Worm (Caenorhabditis elegans) whole organism, dauer: ENCODE data around the gene F38E9.1.
"Not testable (repeated sequence)": the region's sequence is repeated elsewhere in the genome, so short reads cannot be mapped to it uniquely, and the experiment has no call there.

ENCODE experiments used
- unc-62 ChIP-seq: sonication (generic microtip); optimal IDR thresholded peaks from 2 replicates; lab custom pipeline; 2017; ENCODE audit warnings: missing biosample characterization, missing genetic modification reagents, missing genetic modification characterization

F38E9.1 gene

DNA sequence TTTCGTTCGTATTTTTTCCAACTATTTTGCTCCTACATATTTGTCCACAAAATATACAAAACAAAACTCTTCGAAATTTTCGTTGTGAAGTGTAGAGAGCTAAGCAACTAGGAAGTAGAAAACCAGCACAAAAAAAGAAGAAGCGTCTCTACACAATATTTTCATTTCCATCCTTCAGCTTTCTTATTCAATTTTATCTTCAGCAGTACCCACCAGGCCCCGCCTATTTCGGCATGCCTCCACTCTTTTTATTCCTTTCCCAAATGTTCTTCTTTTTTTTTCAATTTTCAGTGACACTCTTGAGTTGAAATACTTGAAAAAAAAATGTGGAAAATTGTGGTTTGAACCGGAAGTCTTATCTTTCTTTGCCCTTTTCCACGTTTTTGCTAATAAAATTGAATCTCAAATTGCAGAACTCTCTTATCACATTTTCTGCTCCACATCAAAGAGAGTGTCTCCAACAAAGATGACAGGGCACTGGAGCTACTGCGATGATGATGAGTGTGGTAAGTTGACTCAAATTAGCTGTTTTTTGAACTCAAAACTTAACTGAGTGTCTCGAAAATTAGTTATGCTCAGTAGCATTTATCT lies 16.3 kb downstream of the F38E9.1 start, which contains the start of gene cah-3:
Gene cah-3 (plus strand): TSS at position 414 of the 591 bp plus-strand sequence.
- no peak for TF ChIP-seq unc-62 (GFP tag; lab: Kevin White, UChicago)

DNA sequence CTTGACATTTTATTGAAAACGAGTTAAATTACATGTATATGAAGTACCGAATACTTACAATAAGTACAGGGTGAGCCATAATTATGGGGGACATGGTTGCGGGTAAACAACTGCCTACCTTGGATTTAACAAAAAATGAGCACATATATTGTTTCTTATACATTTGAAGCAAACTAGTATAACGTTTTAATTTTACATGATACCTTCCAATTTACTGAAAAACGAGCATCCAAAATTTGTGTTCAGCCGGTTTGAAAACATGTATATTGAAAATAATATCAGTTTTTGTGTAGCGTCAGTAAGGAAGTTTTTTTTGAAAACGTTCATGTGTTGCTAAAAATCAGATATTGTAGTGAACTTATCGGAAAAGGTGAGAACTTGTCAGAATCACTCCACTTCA lies 19.9 kb downstream of the F38E9.1 start:
- no peak for TF ChIP-seq unc-62 (GFP tag; lab: Kevin White, UChicago)

DNA sequence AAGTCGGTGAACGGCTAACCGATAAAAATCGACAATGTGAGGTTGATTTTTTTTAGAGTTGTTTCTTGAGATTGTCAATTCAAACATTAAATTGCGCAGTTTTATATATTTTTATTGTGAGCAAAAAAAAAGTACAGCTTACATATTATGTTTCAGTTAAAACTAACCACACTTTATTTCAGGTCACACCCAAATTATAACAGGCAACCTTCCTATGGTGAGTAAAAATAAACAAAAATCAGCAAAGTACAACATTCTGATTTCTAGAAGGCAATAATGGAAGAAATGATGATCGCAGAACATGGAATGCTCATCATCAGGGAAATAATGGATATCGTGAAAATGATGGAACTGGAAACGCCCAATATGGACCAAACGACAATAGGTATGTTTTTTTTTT lies 23.8 kb downstream of the F38E9.1 start, which contains the start of gene K05G3.2:
Gene K05G3.2 (plus strand): TSS at position 301 of the 400 bp plus-strand sequence.
- TF ChIP-seq unc-62 (GFP tag; lab: Kevin White, UChicago) = no peak

DNA sequence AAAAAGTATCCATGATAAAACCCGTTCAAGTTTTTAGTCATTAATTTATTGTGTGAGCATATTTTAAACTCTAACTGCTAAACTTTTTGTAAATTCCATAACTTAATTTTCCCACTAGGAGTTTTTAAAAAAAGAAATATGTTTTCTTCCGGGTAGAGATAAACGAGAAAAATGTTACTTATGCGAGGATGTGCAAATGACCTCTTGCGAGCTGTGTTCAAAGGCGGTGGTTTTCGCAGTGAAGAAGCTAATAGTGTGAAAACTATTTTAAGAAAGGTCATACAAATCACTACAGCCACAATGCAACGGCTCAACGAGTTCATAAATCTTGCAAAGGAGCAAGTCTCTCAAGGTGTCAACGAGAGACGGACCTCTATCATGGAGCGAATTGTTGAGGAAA lies 30.2 kb downstream of the F38E9.1 start, which contains the start of gene K05G3.1:
Gene K05G3.1 (plus strand): TSS at position 301 of the 400 bp plus-strand sequence.
- TF ChIP-seq unc-62 (GFP tag; lab: Kevin White, UChicago) = no peak

DNA sequence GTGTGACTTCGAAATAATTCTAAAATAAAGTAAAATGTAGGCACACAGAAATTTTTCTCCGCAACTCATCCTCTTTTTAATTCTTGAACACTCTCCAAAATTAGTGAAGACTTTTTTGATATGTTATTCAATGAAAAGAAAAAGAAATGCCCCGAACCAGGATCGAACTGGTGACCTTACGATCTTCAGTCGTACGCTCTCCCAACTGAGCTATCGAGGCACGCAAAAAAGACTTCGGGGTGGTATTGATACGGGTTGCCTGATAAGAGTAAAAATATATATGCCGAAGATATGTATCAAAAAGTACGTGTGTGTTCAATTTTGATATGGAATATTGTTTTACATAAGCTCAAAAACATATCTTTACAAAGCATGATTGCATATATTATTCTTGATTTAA lies 32.1 kb downstream of the F38E9.1 start:
- TF ChIP-seq unc-62 (GFP tag; lab: Kevin White, UChicago) = no peak

DNA sequence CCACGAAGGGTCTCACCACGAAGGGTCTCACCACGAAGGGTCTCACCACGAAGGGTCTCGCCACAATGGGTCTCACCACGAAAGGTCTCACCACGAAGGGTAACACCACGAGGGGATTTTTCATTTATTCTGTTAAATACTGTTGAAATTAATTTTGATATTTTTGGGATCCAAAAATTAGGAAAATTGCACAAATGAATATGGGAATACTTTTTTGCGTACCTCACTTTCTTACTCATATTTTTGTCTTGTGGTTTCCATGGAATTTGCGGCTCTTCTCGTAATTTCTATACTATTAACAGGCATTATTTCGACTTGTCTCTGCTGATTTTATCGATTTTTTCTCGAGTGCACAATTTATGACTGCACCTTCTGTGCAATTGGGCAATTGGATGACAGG lies 34.5 kb downstream of the F38E9.1 start, which contains the start of gene T25D1.3:
Gene T25D1.3 (plus strand): TSS at position 301 of the 400 bp plus-strand sequence.
- TF ChIP-seq unc-62 (GFP tag; lab: Kevin White, UChicago) = no peak

DNA sequence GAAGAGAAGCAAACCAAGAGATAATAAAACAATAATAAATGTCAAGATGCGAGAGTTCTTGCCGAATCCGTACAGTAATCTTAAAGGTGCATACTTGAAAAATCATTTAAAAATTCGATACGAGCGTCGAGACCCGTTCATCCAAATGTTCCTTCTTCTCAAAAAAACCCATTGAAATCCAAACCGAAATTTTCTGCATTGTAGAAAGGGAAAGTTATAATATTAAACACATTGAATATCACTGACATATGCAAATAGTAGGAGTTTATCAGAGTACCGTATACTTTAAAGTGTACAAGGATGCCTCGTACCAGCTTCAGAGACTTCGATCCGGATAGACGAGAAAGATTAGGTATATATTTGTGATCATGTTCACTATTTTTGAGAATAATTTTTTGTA lies 44.4 kb downstream of the F38E9.1 start, which contains the start of gene T25D1.2:
Gene T25D1.2 (plus strand): TSS at position 301 of the 400 bp plus-strand sequence.
- TF ChIP-seq unc-62 (GFP tag; lab: Kevin White, UChicago) = not testable (repeated sequence)

DNA sequence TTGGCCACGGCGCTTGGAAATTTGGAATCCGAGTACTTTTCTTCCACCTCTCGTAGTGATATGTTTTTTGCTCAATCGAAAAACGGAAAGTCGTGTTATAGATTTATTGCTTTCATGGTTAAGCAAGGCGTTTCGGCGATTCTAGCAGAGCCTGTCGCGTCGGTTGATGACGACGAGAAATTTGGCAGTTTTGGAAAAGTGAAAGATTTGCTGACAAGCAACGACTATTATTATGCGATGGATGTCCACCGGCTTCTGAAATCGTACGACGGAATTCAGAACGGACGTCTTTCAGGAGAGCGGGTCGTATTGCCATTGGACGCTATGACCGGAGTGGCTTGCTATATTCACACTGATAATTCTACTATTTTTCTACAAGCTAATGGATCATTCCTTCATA lies 47.9 kb downstream of the F38E9.1 start:
- no peak for TF ChIP-seq unc-62 (GFP tag; lab: Kevin White, UChicago)

DNA sequence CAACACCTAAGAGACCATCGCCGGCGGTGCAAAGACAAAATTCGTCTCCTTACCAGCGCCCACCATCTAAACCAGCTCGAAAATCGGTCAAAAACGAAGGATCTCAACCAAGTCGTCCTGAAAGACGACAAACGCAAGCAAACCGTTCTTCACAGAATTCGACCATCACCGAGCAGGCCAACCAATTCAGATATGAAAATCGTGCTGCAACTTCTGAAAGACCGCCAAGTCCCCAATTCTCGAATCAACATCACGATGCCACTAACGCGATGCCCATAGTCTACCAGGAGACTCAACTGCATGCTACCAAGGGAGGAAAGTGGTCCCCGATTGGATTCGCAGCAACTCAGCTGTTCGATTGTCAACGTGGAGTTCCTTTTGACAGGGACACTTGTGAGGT lies 48.7 kb downstream of the F38E9.1 start, which contains the start of gene T25D1.1:
Gene T25D1.1 (plus strand): TSS at position 301 of the 400 bp plus-strand sequence.
- no peak for TF ChIP-seq unc-62 (GFP tag; lab: Kevin White, UChicago)

DNA sequence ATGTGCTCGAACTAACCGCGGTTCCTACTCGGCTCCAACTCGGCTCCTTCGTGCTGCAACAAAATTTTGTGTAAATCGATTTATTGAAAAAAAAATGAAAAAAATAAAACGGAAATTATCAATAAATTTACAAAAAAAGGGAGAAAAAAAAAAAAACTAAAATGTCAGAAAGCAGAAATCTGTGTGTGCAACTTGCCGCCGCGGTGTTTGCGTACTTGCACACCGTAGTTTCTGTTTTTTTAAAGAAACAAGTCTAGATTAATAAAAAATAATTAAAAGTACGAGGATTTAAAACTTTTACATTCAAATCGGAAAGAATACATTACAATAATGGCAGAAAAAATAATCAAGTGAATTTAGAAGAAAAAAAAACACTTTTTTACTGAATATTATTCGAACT lies 50.9 kb downstream of the F38E9.1 start:
- no peak for TF ChIP-seq unc-62 (GFP tag; lab: Kevin White, UChicago)

DNA sequence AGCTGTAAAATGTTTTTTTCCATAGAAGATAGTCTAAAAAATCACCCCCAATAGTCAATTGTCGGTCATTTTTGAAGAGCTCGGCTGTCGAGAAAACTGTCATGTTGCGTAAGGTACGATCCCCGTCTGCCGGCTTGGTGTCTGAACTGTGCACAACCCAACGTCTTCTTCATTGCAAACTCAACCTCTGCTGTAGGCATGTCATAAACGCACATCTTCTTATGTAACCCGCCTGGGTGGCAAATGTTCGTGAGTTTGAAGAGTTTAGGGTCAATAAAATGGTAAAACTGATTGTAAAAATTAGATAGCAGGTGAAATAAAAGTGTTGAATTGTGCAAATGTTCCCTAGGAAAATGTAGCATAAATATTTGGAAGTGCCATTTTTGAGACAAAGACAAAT lies 53.5 kb downstream of the F38E9.1 start:
- no peak for TF ChIP-seq unc-62 (GFP tag; lab: Kevin White, UChicago)
